Fruit fly (Drosophila melanogaster) whole organism, prepupa: ENCODE measurements around the gene Tdg.

Source experiments
- Blimp-1 ChIP-seq: fragments of 200-800 bp; sonication (Bioruptor generic); optimal IDR thresholded peaks from 3 replicates; lab custom pipeline; 2017; ENCODE audit warnings: missing biosample characterization, missing genetic modification characterization, mild to moderate bottlenecking, moderate library complexity, missing genetic modification reagents
- CG10669 ChIP-seq: fragments of 200-800 bp; sonication (Bioruptor generic); optimal IDR thresholded peaks from 3 replicates; lab custom pipeline; 2018; ENCODE audit warnings: missing biosample characterization, mild to moderate bottlenecking, missing genetic modification characterization, moderate library complexity
- CG11294 ChIP-seq: fragments of 200-800 bp; sonication (Bioruptor generic); IDR thresholded peaks from 2 replicates; pipeline ENCODE4 v1.3.6; 2022; ENCODE audit warnings: missing biosample characterization, missing genetic modification characterization
- CG11762 ChIP-seq: fragments of 200-800 bp; sonication (Bioruptor generic); optimal IDR thresholded peaks from 3 replicates; lab custom pipeline; 2016; ENCODE audit warnings: missing biosample characterization, missing genetic modification characterization; ENCODE audit not compliant: insufficient read depth
- CG11902 ChIP-seq: fragments of 200-800 bp; sonication (Bioruptor generic); optimal IDR thresholded peaks from 3 replicates; lab custom pipeline; 2016; ENCODE audit warnings: missing biosample characterization, missing genetic modification characterization
- CG15336 ChIP-seq: fragments of 200-800 bp; sonication (Bioruptor generic); IDR thresholded peaks from 2 replicates; pipeline ENCODE4 v1.3.6; 2022; ENCODE audit warnings: missing biosample characterization, missing genetic modification characterization
- CG1621 ChIP-seq: fragments of 200-800 bp; sonication (Bioruptor generic); optimal IDR thresholded peaks from 3 replicates; lab custom pipeline; 2018; ENCODE audit warnings: missing biosample characterization, mild to moderate bottlenecking, missing genetic modification characterization
- CG3032 ChIP-seq: fragments of 200-800 bp; optimal IDR thresholded peaks from 2 replicates; lab custom pipeline; 2019; ENCODE audit warnings: missing biosample characterization, mild to moderate bottlenecking, missing genetic modification characterization, moderate library complexity
- CG31627 ChIP-seq: fragments of 200-800 bp; sonication (Bioruptor generic); optimal IDR thresholded peaks from 3 replicates; lab custom pipeline; 2016; ENCODE audit warnings: missing biosample characterization, missing genetic modification characterization
- CG32006 ChIP-seq: fragments of 200-800 bp; sonication (Bioruptor generic); optimal IDR thresholded peaks from 3 replicates; lab custom pipeline; 2017; ENCODE audit warnings: missing biosample characterization, mild to moderate bottlenecking, missing genetic modification characterization
- CG34406 ChIP-seq: fragments of 200-800 bp; sonication (Bioruptor generic); optimal IDR thresholded peaks from 3 replicates; lab custom pipeline; 2016; ENCODE audit warnings: missing biosample characterization, missing genetic modification characterization
- CG3919 ChIP-seq: fragments of 200-800 bp; sonication (Bioruptor generic); optimal IDR thresholded peaks from 3 replicates; lab custom pipeline; 2016; ENCODE audit warnings: missing biosample characterization, missing genetic modification characterization
- CG4318 ChIP-seq: fragments of 200-800 bp; sonication (Bioruptor generic); optimal IDR thresholded peaks from 3 replicates; lab custom pipeline; 2017; ENCODE audit warnings: missing biosample characterization, mild to moderate bottlenecking, missing genetic modification characterization
- CG6163 ChIP-seq: fragments of 200-800 bp; sonication (Bioruptor generic); IDR thresholded peaks from 3 replicates; pipeline ENCODE4 v1.3.6; 2022; ENCODE audit warnings: missing biosample characterization, missing genetic modification characterization
- CG6276 ChIP-seq: fragments of 200-800 bp; sonication (Bioruptor generic); optimal IDR thresholded peaks from 2 replicates; lab custom pipeline; 2017; ENCODE audit warnings: missing biosample characterization, mild to moderate bottlenecking, missing genetic modification characterization
- CG8632 ChIP-seq: fragments of 200-800 bp; sonication (Bioruptor generic); optimal IDR thresholded peaks from 3 replicates; lab custom pipeline; 2016; ENCODE audit warnings: missing biosample characterization, missing genetic modification characterization
- Eip93F ChIP-seq: fragments of 200-800 bp; sonication (Bioruptor generic); optimal IDR thresholded peaks from 2 replicates; lab custom pipeline; 2016; ENCODE audit warnings: missing biosample characterization, mild to moderate bottlenecking, missing genetic modification characterization
- Ets21C ChIP-seq: fragments of 200-800 bp; sonication (Bioruptor generic); optimal IDR thresholded peaks from 3 replicates; lab custom pipeline; 2016; ENCODE audit warnings: missing biosample characterization, missing genetic modification characterization
- Ets96B ChIP-seq: fragments of 200-800 bp; optimal IDR thresholded peaks from 2 replicates; lab custom pipeline; 2019; ENCODE audit warnings: missing biosample characterization, mild to moderate bottlenecking, missing genetic modification characterization, moderate library complexity
- Gug ChIP-seq: fragments of 200-800 bp; sonication (Bioruptor generic); IDR thresholded peaks from 2 replicates; pipeline ENCODE4 v1.3.6; 2022; ENCODE audit warnings: missing biosample characterization, missing genetic modification characterization
- Hr39 ChIP-seq: fragments of 200-800 bp; sonication (Bioruptor generic); optimal IDR thresholded peaks from 2 replicates; lab custom pipeline; 2016; ENCODE audit warnings: missing biosample characterization, missing genetic modification characterization
- Met ChIP-seq: fragments of 200-800 bp; sonication (Bioruptor generic); optimal IDR thresholded peaks from 3 replicates; lab custom pipeline; 2016; ENCODE audit warnings: missing biosample characterization, missing genetic modification characterization
- OdsH ChIP-seq: fragments of 200-800 bp; sonication (Bioruptor generic); optimal IDR thresholded peaks from 3 replicates; lab custom pipeline; 2016; ENCODE audit warnings: missing biosample characterization, missing genetic modification characterization
- Smox ChIP-seq: fragments of 200-800 bp; sonication (Bioruptor generic); optimal IDR thresholded peaks from 3 replicates; lab custom pipeline; 2016; ENCODE audit warnings: missing biosample characterization, missing genetic modification characterization
- Sox102F ChIP-seq: fragments of 200-800 bp; sonication (Bioruptor generic); optimal IDR thresholded peaks from 2 replicates; lab custom pipeline; 2016; ENCODE audit warnings: missing biosample characterization, mild to moderate bottlenecking, missing genetic modification characterization
- achi ChIP-seq: fragments of 200-800 bp; sonication (Bioruptor generic); optimal IDR thresholded peaks from 3 replicates; lab custom pipeline; 2016; ENCODE audit warnings: missing biosample characterization, missing genetic modification characterization
- acj6 ChIP-seq: fragments of 200-800 bp; sonication (Bioruptor generic); optimal IDR thresholded peaks from 3 replicates; lab custom pipeline; 2016; ENCODE audit warnings: missing biosample characterization, missing genetic modification characterization
- cyc ChIP-seq: fragments of 200-800 bp; sonication (Bioruptor generic); optimal IDR thresholded peaks from 3 replicates; lab custom pipeline; 2016; ENCODE audit warnings: missing biosample characterization, missing genetic modification characterization
- dsx ChIP-seq: fragments of 200-800 bp; optimal IDR thresholded peaks from 3 replicates; lab custom pipeline; 2019; ENCODE audit warnings: missing biosample characterization, mild to moderate bottlenecking, missing genetic modification characterization, moderate library complexity; ENCODE audit not compliant: poor library complexity, severe bottlenecking
- eg ChIP-seq: fragments of 200-800 bp; sonication (Bioruptor generic); IDR thresholded peaks from 3 replicates; pipeline ENCODE4 v1.3.6; 2022; ENCODE audit warnings: missing biosample characterization, missing genetic modification characterization
- esn ChIP-seq: fragments of 200-800 bp; sonication (Bioruptor generic); optimal IDR thresholded peaks from 2 replicates; lab custom pipeline; 2016; ENCODE audit warnings: missing biosample characterization, mild to moderate bottlenecking, missing genetic modification characterization, moderate library complexity
- fd85E ChIP-seq: fragments of 200-800 bp; sonication (Bioruptor generic); optimal IDR thresholded peaks from 3 replicates; lab custom pipeline; 2016; ENCODE audit warnings: missing biosample characterization, missing genetic modification characterization
- lz ChIP-seq: fragments of 200-800 bp; sonication (Bioruptor generic); optimal IDR thresholded peaks from 3 replicates; lab custom pipeline; 2016; ENCODE audit warnings: missing biosample characterization, missing genetic modification characterization
- spab ChIP-seq: fragments of 200-800 bp; sonication (Bioruptor generic); optimal IDR thresholded peaks from 2 replicates; lab custom pipeline; 2017; ENCODE audit warnings: missing biosample characterization, mild to moderate bottlenecking, missing genetic modification characterization, missing genetic modification reagents
- ss ChIP-seq, 2 experiments: fragments of 200-800 bp; sonication (Bioruptor generic); optimal IDR thresholded peaks; 2 replicates in 1 of 2; 3 replicates in 1 of 2; lab custom pipeline; 2017 to 2018; ENCODE audit warnings: mild to moderate bottlenecking in 2 of 2, missing biosample characterization in 2 of 2, missing genetic modification characterization in 2 of 2, moderate library complexity in 1 of 2

The Tdg gene

dm6 chr4:488828-489560, 68.7 kb downstream of the Tdg start, which contains the start of gene Asator (continued):
- TF ChIP-seq CG6163 (GFP tag; lab: Robert Waterston, UW) = no peak
- TF ChIP-seq CG11762 (GFP tag; lab: Kevin White, UChicago) = no peak
- TF ChIP-seq CG4318 (GFP tag; lab: Kevin White, UChicago) = no peak
- TF ChIP-seq achi (GFP tag; lab: Kevin White, UChicago) = peak; percentile 54
- no peak for TF ChIP-seq Blimp-1 (GFP tag; lab: Kevin White, UChicago)
- TF ChIP-seq ss (GFP tag; optimal IDR thresholded peaks at IDR 0.05; lab: Kevin White, UChicago) = peak; percentile 57 to 85
- TF ChIP-seq CG6276 (GFP tag; lab: Kevin White, UChicago) = no peak
- no peak for TF ChIP-seq Eip93F
- TF ChIP-seq esn = peak; percentile 64
- peak; percentile 54 for TF ChIP-seq CG34406 (GFP tag; lab: Kevin White, UChicago)
- TF ChIP-seq acj6 (GFP tag; lab: Kevin White, UChicago) = peak; percentile 59
- TF ChIP-seq Sox102F = peak; percentile 70
- no peak; the same call in 1 of the 2 replicates for TF ChIP-seq CG15336 (GFP tag; lab: Robert Waterston, UW)
- peak; percentile 65 for TF ChIP-seq lz (GFP tag; lab: Kevin White, UChicago)
- TF ChIP-seq dsx (GFP tag; lab: Kevin White, UChicago) = peak; percentile 51
- TF ChIP-seq CG10669 = peak; percentile 50
- TF ChIP-seq CG3919 (GFP tag; lab: Kevin White, UChicago) = no peak
- TF ChIP-seq CG1621 (tag; lab: Kevin White, UChicago) = no peak
- TF ChIP-seq OdsH = peak; percentile 61
- peak; percentile 50 for TF ChIP-seq Ets21C (GFP tag; lab: Kevin White, UChicago)
- TF ChIP-seq Ets96B (tag; lab: Kevin White, UChicago) = peak; percentile 53
- no peak for TF ChIP-seq CG11294
- TF ChIP-seq CG31627 = peak; percentile 67
- TF ChIP-seq eg (GFP tag; lab: Robert Waterston, UW) = no peak
- TF ChIP-seq CG11902 (GFP tag; lab: Kevin White, UChicago) = peak; percentile 46
- no peak for TF ChIP-seq spab (GFP tag; lab: Kevin White, UChicago)
- peak; percentile 67 for TF ChIP-seq Smox
- TF ChIP-seq CG3032 = peak; percentile 57
- TF ChIP-seq Gug = no peak
- peak; percentile 77 for TF ChIP-seq Met (GFP tag; lab: Kevin White, UChicago)
- TF ChIP-seq fd85E = no peak
- peak; percentile 70 for TF ChIP-seq cyc (GFP tag; lab: Kevin White, UChicago)
- TF ChIP-seq Hr39 (GFP tag; lab: Kevin White, UChicago) = peak; percentile 67
- TF ChIP-seq CG32006 (GFP tag; lab: Kevin White, UChicago) = no peak
- TF ChIP-seq CG8632 (GFP tag; lab: Kevin White, UChicago) = peak; percentile 31
